Fruit fly (Drosophila melanogaster) whole organism, pupa: ENCODE results near the gene CG46306.
A peak's percentile ranks its signal among the peaks of the same experiment; 100 is the strongest.

Source experiments
- CG14655 ChIP-seq: fragments of 200-800 bp; sonication (Bioruptor generic); optimal IDR thresholded peaks from 3 replicates; lab custom pipeline; 2017; ENCODE audit warnings: mild to moderate bottlenecking, missing biosample characterization, missing genetic modification reagents, missing genetic modification characterization
- CG15710 ChIP-seq: fragments of 200-800 bp; sonication (Bioruptor generic); optimal IDR thresholded peaks from 2 replicates; lab custom pipeline; 2018; ENCODE audit warnings: missing biosample characterization, mild to moderate bottlenecking, missing genetic modification characterization, moderate library complexity
- CG9948 ChIP-seq: fragments of 200-800 bp; sonication (Bioruptor generic); optimal IDR thresholded peaks from 2 replicates; lab custom pipeline; 2018; ENCODE audit warnings: missing biosample characterization, mild to moderate bottlenecking, missing genetic modification characterization, moderate library complexity
- D1 ChIP-seq: fragments of 200-800 bp; sonication (Bioruptor generic); optimal IDR thresholded peaks from 2 replicates; lab custom pipeline; 2018; ENCODE audit warnings: missing biosample characterization, mild to moderate bottlenecking, missing genetic modification characterization, moderate library complexity
- EcR ChIP-seq: fragments of 200-800 bp; sonication (Bioruptor generic); optimal IDR thresholded peaks from 3 replicates; lab custom pipeline; 2019; ENCODE audit warnings: missing biosample characterization, missing genetic modification characterization, mild to moderate bottlenecking, moderate library complexity, missing genetic modification reagents
- Ets98B ChIP-seq: fragments of 200-800 bp; sonication (Bioruptor generic); IDR thresholded peaks from 2 replicates; pipeline ENCODE4 v1.3.6; 2022; ENCODE audit warnings: missing biosample characterization, missing genetic modification characterization
- gl ChIP-seq: fragments of 200-800 bp; sonication (Bioruptor generic); optimal IDR thresholded peaks from 2 replicates; lab custom pipeline; 2018; ENCODE audit warnings: missing biosample characterization, mild to moderate bottlenecking, missing genetic modification characterization
- rn ChIP-seq: fragments of 200-800 bp; sonication (Bioruptor generic); IDR thresholded peaks from 2 replicates; pipeline ENCODE4 v1.3.6; 2022; ENCODE audit warnings: missing biosample characterization, missing genetic modification characterization

- TF ChIP-seq CG14655 (GFP tag; lab: Kevin White, UChicago) (peak; percentile 11), gl (tag; lab: Kevin White, UChicago) (no peak), CG9948 (tag; lab: Kevin White, UChicago) (no peak), rn (GFP tag; lab: Robert Waterston, UW) (no peak), D1 (tag; lab: Kevin White, UChicago) (no peak), CG15710 (no peak), EcR (no peak), Ets98B (GFP tag; lab: Robert Waterston, UW) (0 out of 2 replicates have a peak, but pooled peaks have one; percentile 14)
These were observed 21.0 kb downstream of the CG46306 start for dm6 chrX:16814351-16814750.
